Fruit fly (Drosophila melanogaster) whole organism, wandering third instar larva: Measurements from ENCODE around the gene CG8519.

Experiments used
- Abd-B ChIP-seq: fragments of >200 bp; optimal IDR thresholded peaks from 2 replicates; lab custom pipeline; 2017; ENCODE audit warnings: missing biosample characterization, missing genetic modification characterization
- CG32264 ChIP-seq: fragments of 200-800 bp; sonication (Bioruptor generic); optimal IDR thresholded peaks from 2 replicates; lab custom pipeline; 2016; ENCODE audit warnings: missing biosample characterization, missing genetic modification characterization
- CG9705 ChIP-seq: fragments of 200-800 bp; sonication (Bioruptor generic); optimal IDR thresholded peaks from 2 replicates; lab custom pipeline; 2018; ENCODE audit warnings: missing biosample characterization, mild to moderate bottlenecking, missing genetic modification characterization
- CrebA ChIP-seq: fragments of 200-800 bp; sonication (Bioruptor generic); optimal IDR thresholded peaks from 2 replicates; lab custom pipeline; 2016; ENCODE audit warnings: missing biosample characterization, mild to moderate bottlenecking, missing genetic modification characterization, borderline replicate concordance
- Dfd ChIP-seq: fragments of >200 bp; optimal IDR thresholded peaks from 2 replicates; lab custom pipeline; 2017; ENCODE audit warnings: missing biosample characterization, missing genetic modification characterization
- Dif ChIP-seq: fragments of 200-275, 200-300 bp; sonication (Bioruptor generic); optimal IDR thresholded peaks from 2 replicates; lab custom pipeline; 2018; ENCODE audit warnings: missing biosample characterization, missing genetic modification characterization; ENCODE audit not compliant: partially characterized antibody
- GATAd ChIP-seq: sonication (Bioruptor generic); optimal IDR thresholded peaks from 2 replicates; lab custom pipeline; 2016; ENCODE audit warnings: missing biosample characterization, missing genetic modification characterization
- HLH106 ChIP-seq: fragments of 200-800 bp; optimal IDR thresholded peaks from 3 replicates; lab custom pipeline; 2019; ENCODE audit warnings: missing biosample characterization, mild to moderate bottlenecking, missing genetic modification characterization, moderate library complexity
- Hnf4 ChIP-seq: fragments of 200-800 bp; sonication (Bioruptor generic); optimal IDR thresholded peaks from 2 replicates; lab custom pipeline; 2016; ENCODE audit warnings: missing biosample characterization, mild to moderate bottlenecking, missing genetic modification characterization
- Hr78 ChIP-seq: fragments of >200 bp; optimal IDR thresholded peaks from 2 replicates; lab custom pipeline; 2017; ENCODE audit warnings: missing biosample characterization, missing genetic modification characterization
- Hr83 ChIP-seq: fragments of 200-300 bp; sonication (Bioruptor generic); optimal IDR thresholded peaks from 2 replicates; lab custom pipeline; 2016; ENCODE audit warnings: missing biosample characterization, mild to moderate bottlenecking, missing genetic modification characterization, moderate library complexity; ENCODE audit not compliant: poor library complexity, severe bottlenecking
- Jra ChIP-seq: sonication (Bioruptor generic); optimal IDR thresholded peaks from 2 replicates; lab custom pipeline; 2016; ENCODE audit warnings: missing biosample characterization, missing genetic modification characterization
- Mio ChIP-seq: sonication (Bioruptor generic); optimal IDR thresholded peaks from 2 replicates; lab custom pipeline; 2016; ENCODE audit warnings: missing biosample characterization, missing genetic modification characterization
- Myc ChIP-seq: fragments of >200 bp; optimal IDR thresholded peaks from 2 replicates; lab custom pipeline; 2017
- N ChIP-seq: fragments of >200 bp; optimal IDR thresholded peaks from 2 replicates; lab custom pipeline; 2018; ENCODE audit warnings: missing biosample characterization, missing external identifiers, missing genetic modification characterization
- OdsH ChIP-seq: fragments of 200-800 bp; sonication (Bioruptor generic); optimal IDR thresholded peaks from 2 replicates; lab custom pipeline; 2016; ENCODE audit warnings: missing biosample characterization, mild to moderate bottlenecking, missing genetic modification characterization
- Rel ChIP-seq, 2 experiments: fragments of 200-800 bp; sonication (Bioruptor generic) in 1 of 2; optimal IDR thresholded peaks; 2 replicates in 1 of 2; 3 replicates in 1 of 2; lab custom pipeline; 2016 to 2019; ENCODE audit warnings: mild to moderate bottlenecking in 2 of 2, missing biosample characterization in 2 of 2, missing genetic modification characterization in 2 of 2, moderate library complexity in 1 of 2
- Sp1 ChIP-seq: fragments of 200-800 bp; sonication (Bioruptor generic); optimal IDR thresholded peaks from 3 replicates; lab custom pipeline; 2019; ENCODE audit warnings: missing biosample characterization, mild to moderate bottlenecking, missing genetic modification characterization, moderate library complexity
- Vsx2 ChIP-seq: fragments of 200-300, 225-300 bp; sonication (Bioruptor generic); optimal IDR thresholded peaks from 2 replicates; lab custom pipeline; 2018; ENCODE audit warnings: missing biosample characterization, missing genetic modification characterization; ENCODE audit not compliant: partially characterized antibody
- br ChIP-seq: fragments of 200-800 bp; sonication (Bioruptor generic); optimal IDR thresholded peaks from 2 replicates; lab custom pipeline; 2016; ENCODE audit warnings: missing biosample characterization, missing genetic modification characterization
- brk ChIP-seq: fragments of 200-800 bp; sonication (Bioruptor generic); optimal IDR thresholded peaks from 2 replicates; lab custom pipeline; 2016; ENCODE audit warnings: missing biosample characterization, mild to moderate bottlenecking, missing genetic modification characterization
- dl ChIP-seq, 2 experiments: fragments of 175-275, 200-275 bp in 1 of 2; fragments of 200-275 bp in 1 of 2; sonication (Bioruptor generic); optimal IDR thresholded peaks; lab custom pipeline; 2018; ENCODE audit warnings: mild to moderate bottlenecking in 2 of 2, missing biosample characterization in 2 of 2, missing genetic modification characterization in 2 of 2, moderate library complexity in 2 of 2; ENCODE audit not compliant: partially characterized antibody in 2 of 2, insufficient read depth in 1 of 2
- dmrt93B ChIP-seq: fragments of 200-800 bp; sonication (Bioruptor generic); optimal IDR thresholded peaks from 2 replicates; lab custom pipeline; 2018; ENCODE audit warnings: missing biosample characterization, mild to moderate bottlenecking, missing genetic modification characterization
- dsf ChIP-seq: sonication (Bioruptor generic); optimal IDR thresholded peaks from 2 replicates; lab custom pipeline; 2016; ENCODE audit warnings: missing biosample characterization, missing genetic modification characterization, borderline replicate concordance
- ey ChIP-seq: fragments of 200-800 bp; sonication (Bioruptor generic); optimal IDR thresholded peaks from 2 replicates; lab custom pipeline; 2016; ENCODE audit warnings: missing biosample characterization, missing genetic modification characterization
- foxo ChIP-seq, 2 experiments: fragments of 200-800 bp; sonication (Bioruptor generic); optimal IDR thresholded peaks; 2 replicates in 1 of 2; 3 replicates in 1 of 2; lab custom pipeline; 2016 to 2017; ENCODE audit warnings: missing biosample characterization in 2 of 2, missing genetic modification characterization in 2 of 2
- fru ChIP-seq: fragments of 200-800 bp; sonication (Bioruptor generic); optimal IDR thresholded peaks from 3 replicates; lab custom pipeline; 2016; ENCODE audit warnings: missing biosample characterization, mild to moderate bottlenecking, missing genetic modification characterization
- h ChIP-seq: fragments of 200-800 bp; sonication (Bioruptor generic); optimal IDR thresholded peaks from 3 replicates; lab custom pipeline; 2016; ENCODE audit warnings: missing biosample characterization, mild to moderate bottlenecking, missing genetic modification characterization
- jim ChIP-seq: fragments of 175-275, 200-325 bp; sonication (Bioruptor generic); optimal IDR thresholded peaks from 2 replicates; lab custom pipeline; 2016; ENCODE audit warnings: missing biosample characterization, mild to moderate bottlenecking, missing genetic modification characterization
- lola ChIP-seq: fragments of >200 bp; optimal IDR thresholded peaks from 2 replicates; lab custom pipeline; 2017; ENCODE audit warnings: missing biosample characterization, missing genetic modification characterization
- pan ChIP-seq: fragments of >200 bp; optimal IDR thresholded peaks from 2 replicates; lab custom pipeline; 2017
- psq ChIP-seq: fragments of 200-800 bp; sonication (Bioruptor generic); optimal IDR thresholded peaks from 3 replicates; lab custom pipeline; 2017; ENCODE audit warnings: missing biosample characterization, mild to moderate bottlenecking, missing genetic modification characterization, moderate library complexity
- rgr ChIP-seq: fragments of 200-800 bp; sonication (Bioruptor generic); optimal IDR thresholded peaks from 3 replicates; lab custom pipeline; 2016; ENCODE audit warnings: missing biosample characterization, mild to moderate bottlenecking, missing genetic modification characterization
- sage ChIP-seq: fragments of 200-800 bp; sonication (Bioruptor generic); optimal IDR thresholded peaks from 2 replicates; lab custom pipeline; 2016; ENCODE audit warnings: missing biosample characterization, mild to moderate bottlenecking, missing genetic modification characterization
- sv ChIP-seq: fragments of 200-800 bp; sonication (Bioruptor generic); optimal IDR thresholded peaks from 3 replicates; lab custom pipeline; 2016; ENCODE audit warnings: missing biosample characterization, missing genetic modification characterization
- tai ChIP-seq: sonication (Bioruptor generic); optimal IDR thresholded peaks from 2 replicates; lab custom pipeline; 2016; ENCODE audit warnings: missing biosample characterization, missing genetic modification characterization
- usp ChIP-seq: fragments of >200 bp; optimal IDR thresholded peaks from 2 replicates; lab custom pipeline; 2017; ENCODE audit warnings: missing biosample characterization, missing genetic modification characterization
- woc ChIP-seq: sonication (Bioruptor generic); optimal IDR thresholded peaks from 2 replicates; lab custom pipeline; 2016; ENCODE audit warnings: missing biosample characterization, mild to moderate bottlenecking, missing genetic modification characterization

The CG8519 gene

dm6 chr3L:6706723-6707591 is 2.3 kb downstream of the CG8519 start:
- TF ChIP-seq sage (no peak), br (GFP tag; lab: Kevin White, UChicago) (peak; percentile 10), rgr (GFP tag; lab: Kevin White, UChicago) (no peak), Dif (no peak), tai (GFP tag; lab: Kevin White, UChicago) (no peak), Hr83 (GFP tag; lab: Kevin White, UChicago) (no peak)

dm6 chr3L:6708995-6709606 is 4.4 kb downstream of the CG8519 start:
- TF ChIP-seq CG9705 (GFP tag; lab: Kevin White, UChicago) (peak; percentile 75), Mio (GFP tag; lab: Kevin White, UChicago) (no peak), tai (GFP tag; lab: Kevin White, UChicago) (peak; percentile 36), Sp1 (GFP tag; lab: Kevin White, UChicago) (peak; percentile 77), foxo (GFP tag; optimal IDR thresholded peaks at IDR 0.05; lab: Kevin White, UChicago) (peak in 1 of 2 experiments; percentile 84), psq (GFP tag; lab: Kevin White, UChicago) (peak; percentile 22), CrebA (no peak), Hr83 (GFP tag; lab: Kevin White, UChicago) (peak; percentile 90), GATAd (no peak), N (GFP tag; lab: Kevin White, UChicago) (no peak), lola (GFP tag; lab: Kevin White, UChicago) (no peak), ey (peak; percentile 3), usp (GFP tag; lab: Kevin White, UChicago) (no peak), h (peak; percentile 62), Hr78 (GFP tag; lab: Kevin White, UChicago) (no peak), Myc (lab: Kevin White, UChicago) (no peak), dl (GFP tag; optimal IDR thresholded peaks at IDR 0.05; lab: Kevin White, UChicago; ENCODE audit: insufficient read depth in 1 of 2, partially characterized antibody in 2 of 2) (no peak), OdsH (GFP tag; lab: Kevin White, UChicago) (peak; percentile 46), dsf (GFP tag; lab: Kevin White, UChicago) (peak; percentile 17), woc (GFP tag; lab: Kevin White, UChicago) (no peak), sage (no peak), Abd-B (GFP tag; lab: Kevin White, UChicago) (no peak), brk (peak; percentile 34), HLH106 (tag; lab: Kevin White, UChicago) (peak; percentile 58), CG32264 (GFP tag; lab: Kevin White, UChicago) (no peak), dmrt93B (GFP tag; lab: Kevin White, UChicago) (peak; percentile 77), Dfd (no peak), rgr (GFP tag; lab: Kevin White, UChicago) (peak; percentile 87), Hnf4 (GFP tag; lab: Kevin White, UChicago) (peak; percentile 46), Jra (no peak), Rel (GFP tag; optimal IDR thresholded peaks at IDR 0.05; lab: Kevin White, UChicago) (no peak), Rel (tag; optimal IDR thresholded peaks at IDR 0.05; lab: Kevin White, UChicago) (no peak), Dif (peak; percentile 3), sv (GFP tag; lab: Kevin White, UChicago) (peak; percentile 29), pan (no peak), jim (GFP tag; lab: Kevin White, UChicago) (no peak), Vsx2 (no peak), br (GFP tag; lab: Kevin White, UChicago) (peak; percentile 73), fru (GFP tag; lab: Kevin White, UChicago) (peak; percentile 72)
